Worm (Caenorhabditis elegans): ENCODE results near the gene M03A8.3.

The M03A8.3 gene

ce11 chrX:6840670-6841308, 40.9 kb downstream of the M03A8.3 start, which contains the start of the genes glr-6 and asg-2:
glr-6 (minus strand) TSS chrX:6840720.
asg-2 (plus strand) TSS chrX:6841258.
- TF ChIP-seq F33H1.4 (GFP tag; IDR thresholded peaks at IDR 0.05) = peak; percentile 79
- TF ChIP-seq mcd-1 (GFP tag; IDR thresholded peaks at IDR 0.05) = peak; percentile 95
- TF ChIP-seq aptf-2 (GFP tag; conservative IDR thresholded peaks at IDR 0.05) = peak; percentile 67; the same call in 1 of the 2 replicates
- TF ChIP-seq hmg-1.2 (GFP tag; IDR thresholded peaks at IDR 0.05) = 0 out of 2 replicates have a peak, but pooled peaks have one; percentile 19
- TF ChIP-seq snpc-4 (GFP tag; optimal IDR thresholded peaks at IDR 0.05) = no peak
- TF ChIP-seq snpc-4 (tag; optimal IDR thresholded peaks at IDR 0.05) = peak in 1 of 4 experiments; percentile 8
- 0 out of 2 replicates have a peak, but pooled peaks have one; percentile 13 for TF ChIP-seq pbrm-1 (GFP tag; IDR thresholded peaks at IDR 0.05)
- no peak for TF ChIP-seq Y95B8A.8 (GFP tag; IDR thresholded peaks at IDR 0.05)
- peak; percentile 75 for TF ChIP-seq attf-5 (GFP tag; optimal IDR thresholded peaks at IDR 0.05)
- TF ChIP-seq lin-40 (tag; optimal IDR thresholded peaks at IDR 0.05) = peak; percentile 66
- TF ChIP-seq aptf-3 (GFP tag; IDR thresholded peaks at IDR 0.05) = no peak
- TF ChIP-seq Y79H2A.3 (GFP tag; conservative IDR thresholded peaks at IDR 0.05) = no peak
- no peak for TF ChIP-seq ztf-26 (tag; optimal IDR thresholded peaks at IDR 0.05)
- TF ChIP-seq rcor-1 (GFP tag; IDR thresholded peaks at IDR 0.05) = peak; percentile 61
- TF ChIP-seq ceh-27 (GFP tag; optimal IDR thresholded peaks at IDR 0.05) = peak; percentile 56
- peak; percentile 40 for TF ChIP-seq madf-10 (tag; optimal IDR thresholded peaks at IDR 0.05)
- no peak for TF ChIP-seq B0336.3 (GFP tag; IDR thresholded peaks at IDR 0.05)
- peak; percentile 69 for TF ChIP-seq nhr-80 (tag; optimal IDR thresholded peaks at IDR 0.05)
- TF ChIP-seq lin-35 (GFP tag; optimal IDR thresholded peaks at IDR 0.05) = peak in 1 of 3 experiments; percentile 44
- TF ChIP-seq F23B12.7 (tag; optimal IDR thresholded peaks at IDR 0.05; ENCODE audit: insufficient read depth) = peak; percentile 50
- peak; percentile 60 for TF ChIP-seq K12H6.12 (tag; optimal IDR thresholded peaks at IDR 0.05)
- TF ChIP-seq ZK185.1 (tag; optimal IDR thresholded peaks at IDR 0.05; ENCODE audit: poor library complexity, severe bottlenecking) = peak; percentile 66
- TF ChIP-seq cebp-1 (GFP tag; IDR thresholded peaks at IDR 0.05) = no peak
- TF ChIP-seq cebp-1 (tag; optimal IDR thresholded peaks at IDR 0.05) = peak; percentile 64
- 0 out of 2 replicates have a peak, but pooled peaks have one; percentile 22 for TF ChIP-seq egl-44 (GFP tag; IDR thresholded peaks at IDR 0.05)
- no peak for TF ChIP-seq F49E8.2 (tag; optimal IDR thresholded peaks at IDR 0.05; ENCODE audit: insufficient read depth)
- peak; percentile 7 for TF ChIP-seq pha-4 (tag; optimal IDR thresholded peaks at IDR 0.05)

- TF ChIP-seq F23B12.7 (tag; optimal IDR thresholded peaks at IDR 0.05; ENCODE audit: insufficient read depth) (no peak), cebp-2 (GFP tag; IDR thresholded peaks at IDR 0.05) (no peak), akir-1 (GFP tag; optimal IDR thresholded peaks at IDR 0.05) (no peak), Y67H2A.10 (GFP tag; conservative IDR thresholded peaks at IDR 0.05) (no peak), B0035.1 (tag; optimal IDR thresholded peaks at IDR 0.05) (no peak), K12H6.12 (tag; optimal IDR thresholded peaks at IDR 0.05) (no peak), chd-7 (tag; optimal IDR thresholded peaks at IDR 0.05) (no peak), hmg-1.2 (GFP tag; IDR thresholded peaks at IDR 0.05) (no peak), sptf-2 (GFP tag; optimal IDR thresholded peaks at IDR 0.05) (no peak), ceh-27 (GFP tag; optimal IDR thresholded peaks at IDR 0.05) (no peak), Y56A3A.18 (GFP tag; IDR thresholded peaks at IDR 0.05) (no peak), rec-8 (tag; optimal IDR thresholded peaks at IDR 0.05) (no peak), attf-5 (GFP tag; optimal IDR thresholded peaks at IDR 0.05) (no peak), lin-35 (GFP tag; optimal IDR thresholded peaks at IDR 0.05) (no peak), hrde-1 (tag; optimal IDR thresholded peaks at IDR 0.05; ENCODE audit: borderline replicate concordance) (no peak), F33H1.4 (GFP tag; IDR thresholded peaks at IDR 0.05) (no peak), madf-3 (GFP tag; IDR thresholded peaks at IDR 0.05) (no peak), ztf-26 (tag; optimal IDR thresholded peaks at IDR 0.05) (no peak), snpc-1.1 (tag; optimal IDR thresholded peaks at IDR 0.05; ENCODE audit: insufficient read depth) (no peak)
Measured at ce11 chrX:6844394-6845072, 44.7 kb downstream of the M03A8.3 start, which contains the start of gene C53B7.3. C53B7.3 (plus strand) TSS chrX:6844755.
